Worm (Caenorhabditis elegans): ENCODE measurements around the gene bath-21.
"Not testable (repeated sequence)": the region's sequence is repeated elsewhere in the genome, so short reads cannot be mapped to it uniquely, and the experiment has no call there.

The bath-21 gene

ce11 chrII:2026525-2026924, at the start of gene bath-21:
Gene bath-21 (minus strand): TSS chrII:2026625.
- no peak for TF ChIP-seq ama-1 (optimal IDR thresholded peaks at IDR 0.05)
- TF ChIP-seq hmg-4 (GFP tag; optimal IDR thresholded peaks at IDR 0.05) = no peak
- TF ChIP-seq aly-1 (tag; optimal IDR thresholded peaks at IDR 0.05) = no peak
- no peak for TF ChIP-seq F13C5.2 (tag; optimal IDR thresholded peaks at IDR 0.05)
- TF ChIP-seq flt-1 (GFP tag; IDR thresholded peaks at IDR 0.05) = no peak
- TF ChIP-seq ceh-13 (GFP tag; optimal IDR thresholded peaks at IDR 0.05) = no peak
- TF ChIP-seq scrt-1 (GFP tag; IDR thresholded peaks at IDR 0.05) = no peak
- no peak for TF ChIP-seq sea-1 (GFP tag; conservative IDR thresholded peaks at IDR 0.05)
- TF ChIP-seq tbx-37 (GFP tag; conservative IDR thresholded peaks at IDR 0.05) = no peak
- no peak for TF ChIP-seq hnd-1 (tag; optimal IDR thresholded peaks at IDR 0.05)
- no peak for TF ChIP-seq B0310.2 (tag; optimal IDR thresholded peaks at IDR 0.05)
- TF ChIP-seq tra-4 (tag; optimal IDR thresholded peaks at IDR 0.05) = no peak
- TF ChIP-seq tbx-11 (GFP tag; IDR thresholded peaks at IDR 0.05) = no peak
- TF ChIP-seq ceh-36 (tag; optimal IDR thresholded peaks at IDR 0.05) = no peak
- TF ChIP-seq ets-7 (tag; optimal IDR thresholded peaks at IDR 0.05) = no peak

- no peak for TF ChIP-seq hmg-4 (GFP tag; optimal IDR thresholded peaks at IDR 0.05)
- no peak for TF ChIP-seq ceh-13 (GFP tag; optimal IDR thresholded peaks at IDR 0.05)
- TF ChIP-seq tbx-37 (GFP tag; conservative IDR thresholded peaks at IDR 0.05) = no peak
- TF ChIP-seq tra-4 (tag; optimal IDR thresholded peaks at IDR 0.05) = no peak
- no peak for TF ChIP-seq hnd-1 (tag; optimal IDR thresholded peaks at IDR 0.05)
- no peak for TF ChIP-seq hmbx-1 (tag; optimal IDR thresholded peaks at IDR 0.05)
- TF ChIP-seq flt-1 (GFP tag; IDR thresholded peaks at IDR 0.05) = no peak
- TF ChIP-seq aly-1 (tag; optimal IDR thresholded peaks at IDR 0.05) = no peak
- TF ChIP-seq scrt-1 (GFP tag; IDR thresholded peaks at IDR 0.05) = no peak
- TF ChIP-seq sea-1 (GFP tag; conservative IDR thresholded peaks at IDR 0.05) = no peak
- TF ChIP-seq pes-1 (GFP tag; IDR thresholded peaks at IDR 0.05) = no peak
- TF ChIP-seq B0310.2 (tag; optimal IDR thresholded peaks at IDR 0.05) = no peak
- no peak for TF ChIP-seq ceh-36 (tag; optimal IDR thresholded peaks at IDR 0.05)
- no peak for TF ChIP-seq tbx-11 (GFP tag; IDR thresholded peaks at IDR 0.05)
- TF ChIP-seq F13C5.2 (tag; optimal IDR thresholded peaks at IDR 0.05) = no peak
- no peak for TF ChIP-seq ets-7 (tag; optimal IDR thresholded peaks at IDR 0.05)
- TF ChIP-seq ama-1 (optimal IDR thresholded peaks at IDR 0.05) = no peak
These were observed 49.1 kb upstream of the bath-21 start, which contains the start of gene F07E5.8 for ce11 chrII:2075513-2075912. Gene F07E5.8 (minus strand): TSS chrII:2075613.

DNA sequence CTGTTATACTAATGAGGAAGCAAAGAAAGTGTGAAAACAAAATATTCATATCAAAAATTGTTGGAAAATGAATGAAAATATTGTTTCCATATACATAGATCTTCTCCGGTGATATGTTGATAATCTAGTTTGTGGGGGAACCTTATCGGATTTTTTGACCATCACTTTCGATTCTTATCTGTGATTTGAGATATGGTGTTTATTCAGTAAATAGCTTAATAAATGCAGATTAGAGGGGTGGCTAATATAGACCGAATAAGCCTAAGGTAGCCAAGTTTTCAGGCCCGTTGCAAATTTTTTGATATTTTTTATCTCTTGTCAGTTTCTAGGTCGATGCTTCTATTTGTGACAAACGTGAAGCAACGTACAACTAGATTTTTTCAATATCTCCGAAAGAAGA, 45.0 kb upstream of the bath-21 start, which contains the start of gene F07E5.7:
Gene F07E5.7 (minus strand): TSS at position 101 of the 400 bp plus-strand sequence.
- no peak for TF ChIP-seq ceh-36 (tag; optimal IDR thresholded peaks at IDR 0.05)
- no peak for TF ChIP-seq ets-7 (tag; optimal IDR thresholded peaks at IDR 0.05)
- TF ChIP-seq sea-1 (GFP tag; conservative IDR thresholded peaks at IDR 0.05) = no peak
- no peak for TF ChIP-seq hmg-4 (GFP tag; optimal IDR thresholded peaks at IDR 0.05)
- TF ChIP-seq hmbx-1 (tag; optimal IDR thresholded peaks at IDR 0.05) = no peak
- no peak for TF ChIP-seq ama-1 (optimal IDR thresholded peaks at IDR 0.05)
- TF ChIP-seq pes-1 (GFP tag; IDR thresholded peaks at IDR 0.05) = no peak
- no peak for TF ChIP-seq flt-1 (GFP tag; IDR thresholded peaks at IDR 0.05)
- TF ChIP-seq hnd-1 (tag; optimal IDR thresholded peaks at IDR 0.05) = no peak
- TF ChIP-seq ceh-13 (GFP tag; optimal IDR thresholded peaks at IDR 0.05) = no peak
- TF ChIP-seq tra-4 (tag; optimal IDR thresholded peaks at IDR 0.05) = no peak
- TF ChIP-seq tbx-11 (GFP tag; IDR thresholded peaks at IDR 0.05) = no peak
- no peak for TF ChIP-seq B0310.2 (tag; optimal IDR thresholded peaks at IDR 0.05)
- TF ChIP-seq scrt-1 (GFP tag; IDR thresholded peaks at IDR 0.05) = no peak
- no peak for TF ChIP-seq F13C5.2 (tag; optimal IDR thresholded peaks at IDR 0.05)
- no peak for TF ChIP-seq tbx-37 (GFP tag; conservative IDR thresholded peaks at IDR 0.05)
- TF ChIP-seq aly-1 (tag; optimal IDR thresholded peaks at IDR 0.05) = no peak

ce11 chrII:2067451-2068021, 41.1 kb upstream of the bath-21 start, which contains the start of gene F07E5.12:
Gene F07E5.12 (plus strand): TSS chrII:2067971.
- not testable (repeated sequence) for TF ChIP-seq ceh-36 (tag; optimal IDR thresholded peaks at IDR 0.05); sea-1 (GFP tag; conservative IDR thresholded peaks at IDR 0.05); F13C5.2 (tag; optimal IDR thresholded peaks at IDR 0.05)

- TF ChIP-seq ets-7 (tag; optimal IDR thresholded peaks at IDR 0.05) = no peak
- TF ChIP-seq pes-1 (GFP tag; IDR thresholded peaks at IDR 0.05) = no peak
- TF ChIP-seq F13C5.2 (tag; optimal IDR thresholded peaks at IDR 0.05) = no peak
- no peak for TF ChIP-seq flt-1 (GFP tag; IDR thresholded peaks at IDR 0.05)
- TF ChIP-seq hmg-4 (GFP tag; optimal IDR thresholded peaks at IDR 0.05) = no peak
- no peak for TF ChIP-seq hmbx-1 (tag; optimal IDR thresholded peaks at IDR 0.05)
- no peak for TF ChIP-seq ceh-36 (tag; optimal IDR thresholded peaks at IDR 0.05)
- no peak for TF ChIP-seq aly-1 (tag; optimal IDR thresholded peaks at IDR 0.05)
- TF ChIP-seq B0310.2 (tag; optimal IDR thresholded peaks at IDR 0.05) = no peak
- no peak for TF ChIP-seq scrt-1 (GFP tag; IDR thresholded peaks at IDR 0.05)
- TF ChIP-seq ama-1 (optimal IDR thresholded peaks at IDR 0.05) = no peak
- no peak for TF ChIP-seq tra-4 (tag; optimal IDR thresholded peaks at IDR 0.05)
- TF ChIP-seq tbx-37 (GFP tag; conservative IDR thresholded peaks at IDR 0.05) = no peak
- no peak for TF ChIP-seq ceh-13 (GFP tag; optimal IDR thresholded peaks at IDR 0.05)
- TF ChIP-seq tbx-11 (GFP tag; IDR thresholded peaks at IDR 0.05) = no peak
- TF ChIP-seq hnd-1 (tag; optimal IDR thresholded peaks at IDR 0.05) = no peak
- no peak for TF ChIP-seq sea-1 (GFP tag; conservative IDR thresholded peaks at IDR 0.05)
These were observed 38.1 kb upstream of the bath-21 start, which contains the start of gene fbxb-6 for ce11 chrII:2064497-2064896. Gene fbxb-6 (plus strand): TSS chrII:2064797.

ce11 chrII:2063989-2064388, 37.6 kb upstream of the bath-21 start, which contains the start of gene F07E5.13:
Gene F07E5.13 (minus strand): TSS chrII:2064089.
- TF ChIP-seq B0310.2 (tag; optimal IDR thresholded peaks at IDR 0.05) = no peak
- TF ChIP-seq ets-7 (tag; optimal IDR thresholded peaks at IDR 0.05) = no peak
- no peak for TF ChIP-seq hmbx-1 (tag; optimal IDR thresholded peaks at IDR 0.05)
- TF ChIP-seq hnd-1 (tag; optimal IDR thresholded peaks at IDR 0.05) = no peak
- no peak for TF ChIP-seq sea-1 (GFP tag; conservative IDR thresholded peaks at IDR 0.05)
- no peak for TF ChIP-seq scrt-1 (GFP tag; IDR thresholded peaks at IDR 0.05)
- no peak for TF ChIP-seq ceh-13 (GFP tag; optimal IDR thresholded peaks at IDR 0.05)
- no peak for TF ChIP-seq aly-1 (tag; optimal IDR thresholded peaks at IDR 0.05)
- TF ChIP-seq ama-1 (optimal IDR thresholded peaks at IDR 0.05) = no peak
- no peak for TF ChIP-seq flt-1 (GFP tag; IDR thresholded peaks at IDR 0.05)
- TF ChIP-seq tbx-37 (GFP tag; conservative IDR thresholded peaks at IDR 0.05) = no peak
- no peak for TF ChIP-seq tra-4 (tag; optimal IDR thresholded peaks at IDR 0.05)
- TF ChIP-seq tbx-11 (GFP tag; IDR thresholded peaks at IDR 0.05) = no peak
- no peak for TF ChIP-seq ceh-36 (tag; optimal IDR thresholded peaks at IDR 0.05)
- TF ChIP-seq F13C5.2 (tag; optimal IDR thresholded peaks at IDR 0.05) = no peak
- no peak for TF ChIP-seq pes-1 (GFP tag; IDR thresholded peaks at IDR 0.05)
- no peak for TF ChIP-seq hmg-4 (GFP tag; optimal IDR thresholded peaks at IDR 0.05)
